Worm (Caenorhabditis elegans): ENCODE data around the gene clec-126.

ce11 chrII:3540151-3540550 is 20.9 kb downstream of the clec-126 start:
- no peak for TF ChIP-seq nhr-25 (tag; optimal IDR thresholded peaks at IDR 0.05)
- no peak for TF ChIP-seq nhr-11 (tag; optimal IDR thresholded peaks at IDR 0.05)
- no peak for TF ChIP-seq F13H6.1 (tag; optimal IDR thresholded peaks at IDR 0.05)
- TF ChIP-seq lin-13 (GFP tag; optimal IDR thresholded peaks at IDR 0.05): no peak
